Fruit fly (Drosophila melanogaster) whole organism, embryonic: ENCODE data around the gene blot.
A peak's percentile ranks its signal among the peaks of the same experiment; 100 is the strongest.

Experiments used
- Atf6 ChIP-seq: fragments of 200-800 bp; sonication (Bioruptor generic); IDR thresholded peaks from 2 replicates; pipeline ENCODE4 v1.3.6; 2022; ENCODE audit warnings: missing biosample characterization, missing genetic modification characterization
- Awh ChIP-seq: fragments of 200-800 bp; sonication (Bioruptor generic); IDR thresholded peaks from 2 replicates; pipeline ENCODE4, ENCODE4 v1.3.6; 2022; ENCODE audit warnings: missing biosample characterization, missing genetic modification characterization
- CG10209 ChIP-seq: fragments of 200-800 bp; sonication (Bioruptor generic); optimal IDR thresholded peaks from 3 replicates; lab custom pipeline; 2017; ENCODE audit warnings: missing biosample characterization, mild to moderate bottlenecking, missing genetic modification characterization, missing genetic modification reagents
- CG11247 ChIP-seq: fragments of 200-800 bp; sonication (Bioruptor generic); IDR thresholded peaks from 2 replicates; pipeline ENCODE4 v1.3.6; 2022; ENCODE audit warnings: missing biosample characterization, missing genetic modification characterization
- CG13894 ChIP-seq: fragments of 200-800 bp; sonication (Bioruptor generic); optimal IDR thresholded peaks from 3 replicates; lab custom pipeline; 2018; ENCODE audit warnings: missing biosample characterization, mild to moderate bottlenecking, missing genetic modification characterization, moderate library complexity
- CG14965 ChIP-seq: fragments of 200-800 bp; sonication (Bioruptor generic); optimal IDR thresholded peaks from 2 replicates; lab custom pipeline; 2016; ENCODE audit warnings: missing biosample characterization, missing genetic modification characterization, borderline replicate concordance
- CG15073 ChIP-seq: fragments of 200-800 bp; sonication (Bioruptor generic); optimal IDR thresholded peaks from 2 replicates; lab custom pipeline; 2016; ENCODE audit warnings: missing biosample characterization, missing genetic modification characterization
- CG16813 ChIP-seq: fragments of 200-800 bp; sonication (Bioruptor generic); IDR thresholded peaks from 3 replicates; pipeline ENCODE4 v1.3.6; 2022; ENCODE audit warnings: missing biosample characterization, missing genetic modification characterization; ENCODE audit not compliant: partially characterized antibody
- CG16863 ChIP-seq: fragments of 200-800 bp; sonication (Bioruptor generic); optimal IDR thresholded peaks from 3 replicates; lab custom pipeline; 2016; ENCODE audit warnings: missing biosample characterization, missing genetic modification characterization
- CG2199 ChIP-seq: fragments of 200-800 bp; sonication (Bioruptor generic); IDR thresholded peaks from 3 replicates; pipeline ENCODE4 v1.3.6; 2022; ENCODE audit warnings: missing biosample characterization, missing genetic modification characterization
- CG2889 ChIP-seq: fragments of 200-800 bp; sonication (Bioruptor generic); IDR thresholded peaks from 3 replicates; pipeline ENCODE4 v1.3.6; 2022; ENCODE audit warnings: missing biosample characterization, missing genetic modification characterization
- CG33557 ChIP-seq: fragments of 200-800 bp; sonication (Bioruptor generic); optimal IDR thresholded peaks from 2 replicates; lab custom pipeline; 2019; ENCODE audit warnings: missing biosample characterization, mild to moderate bottlenecking, missing genetic modification characterization, moderate library complexity
- CG3726 ChIP-seq: fragments of 200-800 bp; sonication (Bioruptor generic); IDR thresholded peaks from 3 replicates; pipeline ENCODE4, ENCODE4 v1.3.6; 2022; ENCODE audit warnings: missing biosample characterization, missing genetic modification characterization
- CG3847 ChIP-seq: fragments of 200-800 bp; sonication (Bioruptor generic); IDR thresholded peaks from 2 replicates; pipeline ENCODE4 v1.3.6; 2022; ENCODE audit warnings: missing biosample characterization, missing genetic modification characterization
- CG42726 ChIP-seq: fragments of 200-800 bp; sonication (Bioruptor generic); IDR thresholded peaks from 2 replicates; pipeline ENCODE4 v1.3.6; 2022; ENCODE audit warnings: missing biosample characterization, missing genetic modification characterization; ENCODE audit not compliant: partially characterized antibody
- CG6175 ChIP-seq: fragments of 200-800 bp; sonication (Bioruptor generic); IDR thresholded peaks from 3 replicates; pipeline ENCODE4 v1.3.6; 2022; ENCODE audit warnings: missing biosample characterization, missing genetic modification characterization
- CG7963 ChIP-seq: fragments of 200-800 bp; sonication (Bioruptor generic); IDR thresholded peaks from 3 replicates; pipeline ENCODE4 v1.3.6; 2022; ENCODE audit warnings: missing biosample characterization, missing genetic modification characterization; ENCODE audit not compliant: partially characterized antibody
- CG8281 ChIP-seq: fragments of 200-800 bp; sonication (Bioruptor generic); optimal IDR thresholded peaks from 2 replicates; lab custom pipeline; 2018; ENCODE audit warnings: missing biosample characterization, mild to moderate bottlenecking, missing genetic modification characterization, moderate library complexity
- Camta ChIP-seq: fragments of 200-800 bp; sonication (Bioruptor generic); optimal IDR thresholded peaks from 2 replicates; lab custom pipeline; 2016; ENCODE audit warnings: missing biosample characterization, missing genetic modification characterization
- CoRest ChIP-seq: fragments of 200-800 bp; sonication (Bioruptor generic); optimal IDR thresholded peaks from 3 replicates; lab custom pipeline; 2018; ENCODE audit warnings: missing biosample characterization, mild to moderate bottlenecking, missing genetic modification characterization, moderate library complexity
- Drgx ChIP-seq: fragments of 200-800 bp; sonication (Bioruptor generic); IDR thresholded peaks from 2 replicates; pipeline ENCODE4 v1.3.6; 2022; ENCODE audit warnings: missing biosample characterization, missing genetic modification characterization
- Ets65A ChIP-seq: fragments of 200-800 bp; sonication (Bioruptor generic); peaks from one replicate; lab custom pipeline; 2016; ENCODE audit warnings: missing biosample characterization, missing genetic modification characterization
- Ets97D ChIP-seq: fragments of 200-800 bp; sonication (Bioruptor generic); optimal IDR thresholded peaks from 3 replicates; lab custom pipeline; 2016; ENCODE audit warnings: missing biosample characterization, missing genetic modification characterization
- Hey ChIP-seq: fragments of 200-800 bp; sonication (Bioruptor generic); optimal IDR thresholded peaks from 3 replicates; lab custom pipeline; 2018; ENCODE audit warnings: missing biosample characterization, mild to moderate bottlenecking, missing genetic modification characterization
- Kr ChIP-seq: fragments of 200-800 bp; sonication (Bioruptor generic); optimal IDR thresholded peaks from 2 replicates; lab custom pipeline; 2017; ENCODE audit warnings: missing biosample characterization, mild to moderate bottlenecking, missing genetic modification characterization
- Lhr ChIP-seq: fragments of 200-800 bp; sonication (Bioruptor generic); optimal IDR thresholded peaks from 3 replicates; lab custom pipeline; 2017; ENCODE audit warnings: mild to moderate bottlenecking, missing biosample characterization, missing genetic modification reagents, missing genetic modification characterization
- Nf-YB ChIP-seq: fragments of 200-800 bp; sonication (Bioruptor generic); optimal IDR thresholded peaks from 3 replicates; lab custom pipeline; 2019; ENCODE audit warnings: missing biosample characterization, mild to moderate bottlenecking, missing genetic modification characterization, moderate library complexity
- Nf-YC ChIP-seq: fragments of 200-800 bp; optimal IDR thresholded peaks from 3 replicates; lab custom pipeline; 2019; ENCODE audit warnings: missing biosample characterization, mild to moderate bottlenecking, missing genetic modification characterization, moderate library complexity
- abd-A ChIP-seq: fragments of 200-800 bp; sonication (Bioruptor generic); optimal IDR thresholded peaks from 3 replicates; lab custom pipeline; 2019; ENCODE audit warnings: missing biosample characterization, mild to moderate bottlenecking, missing genetic modification characterization, moderate library complexity
- ac ChIP-seq: fragments of 200-800 bp; sonication (Bioruptor generic); optimal IDR thresholded peaks from 3 replicates; lab custom pipeline; 2017; ENCODE audit warnings: missing biosample characterization, mild to moderate bottlenecking, missing genetic modification characterization
- bcd ChIP-seq: fragments of 200-800 bp; sonication (Bioruptor generic); optimal IDR thresholded peaks from 2 replicates; lab custom pipeline; 2017; ENCODE audit warnings: missing biosample characterization, mild to moderate bottlenecking, missing genetic modification characterization
- ewg ChIP-seq: fragments of 200-800 bp; sonication (Bioruptor generic); optimal IDR thresholded peaks from 3 replicates; lab custom pipeline; 2017; ENCODE audit warnings: mild to moderate bottlenecking, missing biosample characterization, missing genetic modification reagents, missing genetic modification characterization
- fd96Cb ChIP-seq: fragments of 200-800 bp; sonication (Bioruptor generic); optimal IDR thresholded peaks from 2 replicates; lab custom pipeline; 2018; ENCODE audit warnings: missing biosample characterization, mild to moderate bottlenecking, missing genetic modification characterization, moderate library complexity
- gsb-n ChIP-seq: fragments of 200-800 bp; sonication (Bioruptor generic); optimal IDR thresholded peaks from 3 replicates; lab custom pipeline; 2018; ENCODE audit warnings: missing biosample characterization, mild to moderate bottlenecking, missing genetic modification characterization
- ind ChIP-seq: fragments of 200-800 bp; sonication (Bioruptor generic); optimal IDR thresholded peaks from 3 replicates; lab custom pipeline; 2016; ENCODE audit warnings: missing biosample characterization, missing genetic modification characterization
- insv ChIP-seq, 2 experiments: fragments of 200-800 bp; sonication (Bioruptor generic); optimal IDR thresholded peaks; 3 replicates each; lab custom pipeline; 2016 to 2018; ENCODE audit warnings: missing biosample characterization in 2 of 2, missing genetic modification characterization in 2 of 2
- kni ChIP-seq: fragments of 200-800 bp; sonication (Bioruptor generic); optimal IDR thresholded peaks from 3 replicates; lab custom pipeline; 2017; ENCODE audit warnings: mild to moderate bottlenecking, missing biosample characterization, missing genetic modification reagents, missing genetic modification characterization
- nerfin-1 ChIP-seq: fragments of 200-800 bp; sonication (Bioruptor generic); optimal IDR thresholded peaks from 3 replicates; lab custom pipeline; 2019; ENCODE audit warnings: missing biosample characterization, mild to moderate bottlenecking, missing genetic modification characterization, moderate library complexity
- oc ChIP-seq: fragments of 200-800 bp; sonication (Bioruptor generic); optimal IDR thresholded peaks from 2 replicates; lab custom pipeline; 2018; ENCODE audit warnings: missing biosample characterization, mild to moderate bottlenecking, missing genetic modification characterization, moderate library complexity
- pros ChIP-seq: fragments of 200-800 bp; sonication (Bioruptor generic); optimal IDR thresholded peaks from 3 replicates; lab custom pipeline; 2019; ENCODE audit warnings: missing biosample characterization, mild to moderate bottlenecking, missing genetic modification characterization, moderate library complexity
- psq ChIP-seq: fragments of 200-800 bp; sonication (Bioruptor generic); optimal IDR thresholded peaks from 2 replicates; lab custom pipeline; 2017; ENCODE audit warnings: missing biosample characterization, missing genetic modification characterization
- run ChIP-seq: fragments of 200-800 bp; sonication (Bioruptor generic); optimal IDR thresholded peaks from 3 replicates; lab custom pipeline; 2018; ENCODE audit warnings: missing biosample characterization, mild to moderate bottlenecking, missing genetic modification characterization
- scrt ChIP-seq: fragments of 200-800 bp; sonication (Bioruptor generic); optimal IDR thresholded peaks from 2 replicates; lab custom pipeline; 2018; ENCODE audit warnings: missing biosample characterization, mild to moderate bottlenecking, missing genetic modification characterization, moderate library complexity
- seq ChIP-seq: fragments of 200-800 bp; sonication (Bioruptor generic); IDR thresholded peaks from 2 replicates; pipeline ENCODE4 v1.3.6; 2022; ENCODE audit warnings: missing biosample characterization, missing genetic modification characterization
- sna ChIP-seq: fragments of 200-800 bp; sonication (Bioruptor generic); IDR thresholded peaks from 2 replicates; pipeline ENCODE4 v1.3.6; 2022; ENCODE audit warnings: missing biosample characterization, missing genetic modification characterization; ENCODE audit not compliant: partially characterized antibody
- stc ChIP-seq: fragments of 200-800 bp; sonication (Bioruptor generic); IDR thresholded peaks from 2 replicates; pipeline ENCODE4 v1.3.6; 2022; ENCODE audit warnings: missing biosample characterization, missing genetic modification characterization
- tgo ChIP-seq: fragments of 200-800 bp; sonication (Bioruptor generic); IDR thresholded peaks from 3 replicates; pipeline ENCODE4 v1.3.6; 2022; ENCODE audit warnings: missing biosample characterization, missing genetic modification characterization
- trem ChIP-seq: fragments of 200-800 bp; optimal IDR thresholded peaks from 3 replicates; lab custom pipeline; 2019; ENCODE audit warnings: missing biosample characterization, mild to moderate bottlenecking, missing genetic modification characterization, moderate library complexity
- ttk ChIP-seq: fragments of 200-800 bp; sonication (Bioruptor generic); IDR thresholded peaks from 2 replicates; pipeline ENCODE4 v2.1.2; 2022; ENCODE audit warnings: missing biosample characterization, missing genetic modification characterization

blot gene

DNA sequence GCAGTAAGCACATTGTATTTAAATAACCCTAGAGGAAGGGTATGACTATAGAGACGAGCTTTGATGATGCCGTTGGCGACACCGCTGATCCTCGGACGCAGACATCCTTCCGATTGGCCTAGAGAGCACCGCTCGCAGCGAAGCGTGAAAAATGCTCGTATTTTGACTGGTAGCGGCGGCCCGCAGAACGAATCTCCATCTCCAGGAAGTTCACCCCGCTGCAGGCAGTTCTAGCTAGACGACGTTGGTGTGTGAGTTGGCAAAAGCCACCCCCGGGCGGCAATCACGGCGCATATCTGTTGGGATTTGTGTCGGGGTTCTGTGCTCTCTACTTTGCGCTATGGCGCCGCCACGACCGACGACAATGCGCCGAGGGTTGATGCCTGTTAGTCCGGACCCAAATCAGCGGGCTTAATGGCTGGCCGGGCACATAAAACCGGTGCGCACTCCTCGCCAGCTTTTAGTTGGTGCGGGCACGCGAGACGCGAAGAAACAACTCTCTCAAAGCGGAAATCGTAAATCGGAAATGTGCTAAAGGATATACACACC, 62.0 kb downstream of the blot start, which contains the start of gene tap:
tap (plus strand) TSS at position 458 of the 549 bp plus-strand sequence.
- TF ChIP-seq Nf-YC (peak; percentile 93), sna (GFP tag; lab: Robert Waterston, UW) (no peak), kni (GFP tag; lab: Kevin White, UChicago) (peak; percentile 25), ac (GFP tag; lab: Kevin White, UChicago) (no peak), CG13894 (peak; percentile 62), CG14965 (GFP tag; lab: Kevin White, UChicago) (no peak), bcd (no peak), nerfin-1 (tag; lab: Kevin White, UChicago) (peak; percentile 35), CG3847 (GFP tag; lab: Robert Waterston, UW) (no peak), CG33557 (GFP tag; lab: Kevin White, UChicago) (no peak), Camta (GFP tag; lab: Kevin White, UChicago) (no peak), ewg (GFP tag; lab: Kevin White, UChicago) (peak; percentile 21), tgo (GFP tag; lab: Robert Waterston, UW) (no peak), psq (no peak), CG7963 (no peak), stc (no peak), Ets97D (no peak), CG8281 (tag; lab: Kevin White, UChicago) (no peak), seq (GFP tag; lab: Robert Waterston, UW) (peak; percentile 46; the same call in 1 of the 2 replicates), Drgx (GFP tag; lab: Robert Waterston, UW) (no peak), Ets65A (GFP tag; lab: Kevin White, UChicago) (peak; percentile 70), fd96Cb (tag; lab: Kevin White, UChicago) (no peak), oc (tag; lab: Kevin White, UChicago) (peak; percentile 17), ind (GFP tag; lab: Kevin White, UChicago) (no peak), Hey (tag; lab: Kevin White, UChicago) (peak; percentile 79), Awh (no peak), CG10209 (GFP tag; lab: Kevin White, UChicago) (no peak), ttk (GFP tag; lab: Robert Waterston, UW) (no peak), CG11247 (GFP tag; lab: Robert Waterston, UW) (no peak), Nf-YB (peak; percentile 91), gsb-n (tag; lab: Kevin White, UChicago) (peak; percentile 89), pros (GFP tag; lab: Kevin White, UChicago) (peak; percentile 77), CG2199 (GFP tag; lab: Robert Waterston, UW) (0 out of 3 replicates have a peak, but pooled peaks have one; percentile 31)

DNA sequence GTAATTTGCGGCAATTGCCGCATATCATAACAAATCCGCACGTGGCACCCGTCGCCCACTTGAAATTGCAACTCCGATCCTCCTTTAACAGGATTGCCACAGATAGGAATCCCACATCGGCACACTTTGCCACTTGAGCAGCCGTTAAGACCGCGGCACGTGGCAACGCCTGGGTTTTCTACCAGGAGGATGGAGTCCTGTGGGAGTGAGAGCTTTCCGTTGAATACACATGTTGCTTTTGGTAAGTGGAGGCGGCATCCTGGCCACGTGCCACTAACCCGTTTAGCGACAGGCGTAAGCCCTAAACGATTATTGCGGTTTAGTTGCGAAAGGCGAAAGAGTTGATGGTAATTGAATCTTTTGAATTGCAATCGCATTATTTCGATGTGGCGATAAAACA, 62.8 kb downstream of the blot start:
- TF ChIP-seq CG16813 (GFP tag; lab: Robert Waterston, UW) (no peak), CG15073 (no peak), oc (tag; lab: Kevin White, UChicago) (peak; percentile 77), CG2889 (GFP tag; lab: Robert Waterston, UW) (no peak), CoRest (tag; lab: Kevin White, UChicago) (no peak), scrt (GFP tag; lab: Kevin White, UChicago) (peak; percentile 68), CG6175 (GFP tag; lab: Robert Waterston, UW) (no peak), CG3726 (GFP tag; lab: Robert Waterston, UW) (no peak), nerfin-1 (tag; lab: Kevin White, UChicago) (peak; percentile 4), trem (tag; lab: Kevin White, UChicago) (no peak), run (tag; lab: Kevin White, UChicago) (peak; percentile 75), Hey (tag; lab: Kevin White, UChicago) (peak; percentile 100), CG16863 (no peak), abd-A (tag; lab: Kevin White, UChicago) (peak; percentile 9), insv (GFP tag; optimal IDR thresholded peaks at IDR 0.05; lab: Kevin White, UChicago) (no peak), CG42726 (no peak), Lhr (GFP tag; lab: Kevin White, UChicago) (no peak), Atf6 (GFP tag; lab: Robert Waterston, UW) (no peak), Kr (GFP tag; lab: Kevin White, UChicago) (peak; percentile 54)
